Fruit fly (Drosophila melanogaster) whole organism, embryonic: Measurements from ENCODE around the gene Sar1.

ENCODE experiments used
- Atf3 ChIP-seq: fragments of 200-800 bp; sonication (Bioruptor generic); optimal IDR thresholded peaks from 3 replicates; lab custom pipeline; 2016; ENCODE audit warnings: missing biosample characterization, missing genetic modification characterization
- CG12104 ChIP-seq: fragments of 200-800 bp; sonication (Bioruptor generic); optimal IDR thresholded peaks from 3 replicates; lab custom pipeline; 2016; ENCODE audit warnings: missing biosample characterization, missing genetic modification characterization
- CG12299 ChIP-seq: fragments of 200-800 bp; sonication (Bioruptor generic); optimal IDR thresholded peaks from 2 replicates; lab custom pipeline; 2018; ENCODE audit warnings: missing biosample characterization, mild to moderate bottlenecking, missing genetic modification characterization
- CG16815 ChIP-seq: fragments of 200-800 bp; sonication (Bioruptor generic); optimal IDR thresholded peaks from 3 replicates; lab custom pipeline; 2017; ENCODE audit warnings: missing biosample characterization, mild to moderate bottlenecking, missing genetic modification characterization
- CG17361 ChIP-seq: fragments of 200-800 bp; sonication (Bioruptor generic); IDR thresholded peaks from 3 replicates; pipeline ENCODE4 v1.3.6; 2022; ENCODE audit warnings: missing biosample characterization, missing genetic modification characterization
- CG2875 ChIP-seq: fragments of 200-800 bp; sonication (Bioruptor generic); optimal IDR thresholded peaks from 2 replicates; lab custom pipeline; 2017; ENCODE audit warnings: missing biosample characterization, mild to moderate bottlenecking, missing genetic modification characterization, missing genetic modification reagents
- CG2889 ChIP-seq: fragments of 200-800 bp; sonication (Bioruptor generic); IDR thresholded peaks from 3 replicates; pipeline ENCODE4 v1.3.6; 2022; ENCODE audit warnings: missing biosample characterization, missing genetic modification characterization
- CG32772 ChIP-seq: fragments of 200-800 bp; sonication (Bioruptor generic); IDR thresholded peaks from 2 replicates; pipeline ENCODE4 v1.3.6; 2022; ENCODE audit warnings: missing biosample characterization, missing genetic modification characterization
- CG43689 ChIP-seq: fragments of 200-800 bp; sonication (Bioruptor generic); IDR thresholded peaks from 2 replicates; pipeline ENCODE4 v1.3.6; 2022; ENCODE audit warnings: missing biosample characterization, missing genetic modification characterization
- CG7271 ChIP-seq: fragments of 200-800 bp; sonication (Bioruptor generic); optimal IDR thresholded peaks from 2 replicates; lab custom pipeline; 2018; ENCODE audit warnings: missing biosample characterization, mild to moderate bottlenecking, missing genetic modification characterization, moderate library complexity
- CG7928 ChIP-seq: fragments of 200-800 bp; sonication (Bioruptor generic); optimal IDR thresholded peaks from 2 replicates; lab custom pipeline; 2017; ENCODE audit warnings: missing biosample characterization, mild to moderate bottlenecking, missing genetic modification characterization
- CG8281 ChIP-seq: fragments of 200-800 bp; sonication (Bioruptor generic); optimal IDR thresholded peaks from 2 replicates; lab custom pipeline; 2018; ENCODE audit warnings: missing biosample characterization, mild to moderate bottlenecking, missing genetic modification characterization, moderate library complexity
- CG9437 ChIP-seq: fragments of 200-800 bp; sonication (Bioruptor generic); optimal IDR thresholded peaks from 2 replicates; lab custom pipeline; 2018; ENCODE audit warnings: missing biosample characterization, mild to moderate bottlenecking, missing genetic modification characterization
- CG9876 ChIP-seq: fragments of 200-800 bp; sonication (Bioruptor generic); optimal IDR thresholded peaks from 2 replicates; lab custom pipeline; 2016; ENCODE audit warnings: missing biosample characterization, missing genetic modification characterization
- CG9932 ChIP-seq: fragments of 200-800 bp; sonication (Bioruptor generic); IDR thresholded peaks from 2 replicates; pipeline ENCODE4 v1.3.6; 2022; ENCODE audit warnings: missing biosample characterization, missing genetic modification characterization
- Ets65A ChIP-seq: fragments of 200-800 bp; sonication (Bioruptor generic); peaks from one replicate; lab custom pipeline; 2016; ENCODE audit warnings: missing biosample characterization, missing genetic modification characterization
- Gug ChIP-seq: fragments of 200-800 bp; sonication (Bioruptor generic); IDR thresholded peaks from 4 replicates; pipeline ENCODE4 v1.3.6; 2022; ENCODE audit warnings: missing biosample characterization, missing genetic modification characterization
- HHEX ChIP-seq: fragments of 200-800 bp; sonication (Bioruptor generic); optimal IDR thresholded peaks from 3 replicates; lab custom pipeline; 2017; ENCODE audit warnings: missing biosample characterization, mild to moderate bottlenecking, missing genetic modification characterization, missing genetic modification reagents
- HLHmδ ChIP-seq: fragments of 200-800 bp; sonication (Bioruptor generic); optimal IDR thresholded peaks from 2 replicates; lab custom pipeline; 2018; ENCODE audit warnings: missing biosample characterization, mild to moderate bottlenecking, missing genetic modification characterization, moderate library complexity
- Hey ChIP-seq: fragments of 200-800 bp; sonication (Bioruptor generic); optimal IDR thresholded peaks from 3 replicates; lab custom pipeline; 2018; ENCODE audit warnings: missing biosample characterization, mild to moderate bottlenecking, missing genetic modification characterization
- Lhr ChIP-seq: fragments of 200-800 bp; sonication (Bioruptor generic); optimal IDR thresholded peaks from 3 replicates; lab custom pipeline; 2017; ENCODE audit warnings: mild to moderate bottlenecking, missing biosample characterization, missing genetic modification reagents, missing genetic modification characterization
- Mad ChIP-seq: fragments of 200-800 bp; sonication (Bioruptor generic); optimal IDR thresholded peaks from 2 replicates; lab custom pipeline; 2016; ENCODE audit warnings: missing biosample characterization, missing genetic modification characterization
- NFAT ChIP-seq: fragments of 200-800 bp; sonication (Bioruptor generic); IDR thresholded peaks from 2 replicates; pipeline ENCODE4 v1.3.6; 2022; ENCODE audit warnings: missing biosample characterization, missing genetic modification characterization
- Nf-YA ChIP-seq: fragments of 200-800 bp; sonication (Bioruptor generic); IDR thresholded peaks from 2 replicates; pipeline ENCODE4 v1.3.6; 2022; ENCODE audit warnings: missing biosample characterization, missing genetic modification characterization
- Rfx ChIP-seq: fragments of 200-800 bp; sonication (Bioruptor generic); IDR thresholded peaks from 2 replicates; pipeline ENCODE4 v1.3.6; 2022; ENCODE audit warnings: missing biosample characterization, missing genetic modification characterization
- Sin3A ChIP-seq: fragments of >200 bp; optimal IDR thresholded peaks from 2 replicates; lab custom pipeline; 2018
- Six4 ChIP-seq: fragments of 200-800 bp; sonication (Bioruptor generic); optimal IDR thresholded peaks from 2 replicates; lab custom pipeline; 2016; ENCODE audit warnings: missing biosample characterization, missing genetic modification characterization
- Sox100B ChIP-seq: fragments of 200-800 bp; sonication (Bioruptor generic); optimal IDR thresholded peaks from 3 replicates; lab custom pipeline; 2018; ENCODE audit warnings: missing biosample characterization, mild to moderate bottlenecking, missing genetic modification characterization
- Sry-δ ChIP-seq: fragments of 200-800 bp; sonication (Bioruptor generic); optimal IDR thresholded peaks from 2 replicates; lab custom pipeline; 2016; ENCODE audit warnings: missing biosample characterization, missing genetic modification characterization
- Usf ChIP-seq: fragments of 200-800 bp; sonication (Bioruptor generic); optimal IDR thresholded peaks from 2 replicates; lab custom pipeline; 2017; ENCODE audit warnings: missing genotype, missing biosample characterization, missing genetic modification characterization
- Vsx1 ChIP-seq: fragments of 200-800 bp; sonication (Bioruptor generic); optimal IDR thresholded peaks from 2 replicates; lab custom pipeline; 2017; ENCODE audit warnings: missing biosample characterization, mild to moderate bottlenecking, missing genetic modification characterization, missing genetic modification reagents
- aop ChIP-seq: fragments of 200-800 bp; sonication (Bioruptor generic); IDR thresholded peaks from 2 replicates; pipeline ENCODE4 v1.3.6; 2022; ENCODE audit warnings: missing biosample characterization, missing genetic modification characterization
- croc ChIP-seq: fragments of 200-800 bp; sonication (Bioruptor generic); conservative IDR thresholded peaks from 3 replicates; pipeline ENCODE4 v1.3.6; 2022; ENCODE audit warnings: missing biosample characterization, missing genetic modification characterization
- cwo ChIP-seq: fragments of 200-800 bp; sonication (Bioruptor generic); optimal IDR thresholded peaks from 3 replicates; lab custom pipeline; 2017; ENCODE audit warnings: missing biosample characterization, missing genetic modification characterization, mild to moderate bottlenecking, moderate library complexity, missing genetic modification reagents
- da ChIP-seq: fragments of 200-800 bp; sonication (Bioruptor generic); optimal IDR thresholded peaks from 2 replicates; lab custom pipeline; 2016; ENCODE audit warnings: missing biosample characterization, missing genetic modification characterization
- dm ChIP-seq: fragments of 200-800 bp; sonication (Bioruptor generic); optimal IDR thresholded peaks from 3 replicates; lab custom pipeline; 2016; ENCODE audit warnings: missing biosample characterization, missing genetic modification characterization
- ems ChIP-seq: fragments of 200-800 bp; sonication (Bioruptor generic); optimal IDR thresholded peaks from 3 replicates; lab custom pipeline; 2016; ENCODE audit warnings: missing biosample characterization, missing genetic modification characterization
- fd64A ChIP-seq: fragments of 200-800 bp; sonication (Bioruptor generic); optimal IDR thresholded peaks from 3 replicates; lab custom pipeline; 2018; ENCODE audit warnings: missing biosample characterization, mild to moderate bottlenecking, missing genetic modification characterization
- gcm2 ChIP-seq: fragments of 200-800 bp; sonication (Bioruptor generic); optimal IDR thresholded peaks from 2 replicates; lab custom pipeline; 2016; ENCODE audit warnings: missing biosample characterization, missing genetic modification characterization
- insv ChIP-seq, 2 experiments: fragments of 200-800 bp; sonication (Bioruptor generic); optimal IDR thresholded peaks; 3 replicates each; lab custom pipeline; 2016 to 2018; ENCODE audit warnings: missing biosample characterization in 2 of 2, missing genetic modification characterization in 2 of 2
- jing ChIP-seq: fragments of 200-800 bp; sonication (Bioruptor generic); optimal IDR thresholded peaks from 2 replicates; lab custom pipeline; 2018; ENCODE audit warnings: missing biosample characterization, mild to moderate bottlenecking, missing genetic modification characterization
- kay ChIP-seq: fragments of 200-800 bp; sonication (Bioruptor generic); optimal IDR thresholded peaks from 2 replicates; lab custom pipeline; 2016; ENCODE audit warnings: missing biosample characterization, missing genetic modification characterization
- knrl ChIP-seq: fragments of 200-800 bp; sonication (Bioruptor generic); IDR thresholded peaks from 3 replicates; pipeline ENCODE4 v1.3.6; 2022; ENCODE audit warnings: missing biosample characterization, missing genetic modification characterization; ENCODE audit not compliant: partially characterized antibody
- lov ChIP-seq, 2 experiments: fragments of 200-800 bp in 1 of 2; fragments of >200 bp in 1 of 2; sonication (Bioruptor generic) in 1 of 2; IDR thresholded peaks in 1 of 2; optimal IDR thresholded peaks in 1 of 2; 2 replicates in 1 of 2; 3 replicates in 1 of 2; pipeline versions ENCODE4 v1.3.6 to Lab custom; 2017 to 2022; ENCODE audit warnings: missing biosample characterization in 1 of 2, missing genetic modification characterization in 1 of 2
- maf-S ChIP-seq: fragments of 200-800 bp; sonication (Bioruptor generic); optimal IDR thresholded peaks from 2 replicates; lab custom pipeline; 2016; ENCODE audit warnings: missing biosample characterization, missing genetic modification characterization
- mam ChIP-seq: fragments of 200-800 bp; sonication (Bioruptor generic); optimal IDR thresholded peaks from 3 replicates; lab custom pipeline; 2016; ENCODE audit warnings: missing biosample characterization, missing genetic modification characterization
- phol ChIP-seq: fragments of 200-800 bp; sonication (Bioruptor generic); optimal IDR thresholded peaks from 3 replicates; lab custom pipeline; 2018; ENCODE audit warnings: missing biosample characterization, mild to moderate bottlenecking, missing genetic modification characterization, moderate library complexity
- repo ChIP-seq: fragments of 200-800 bp; sonication (Bioruptor generic); optimal IDR thresholded peaks from 2 replicates; lab custom pipeline; 2016; ENCODE audit warnings: missing biosample characterization, missing genetic modification characterization
- sc ChIP-seq, 3 experiments: fragments of >200 bp in 2 of 3; fragments of 200-800 bp in 1 of 3; sonication (Bioruptor generic) in 1 of 3; optimal IDR thresholded peaks; 2 replicates in 2 of 3; 3 replicates in 1 of 3; lab custom pipeline; 2017; ENCODE audit warnings: mild to moderate bottlenecking in 1 of 3, missing biosample characterization in 1 of 3, missing genetic modification characterization in 1 of 3, missing genetic modification reagents in 1 of 3
- sima ChIP-seq: fragments of 200-800 bp; sonication (Bioruptor generic); optimal IDR thresholded peaks from 2 replicates; lab custom pipeline; 2016; ENCODE audit warnings: missing biosample characterization, missing genetic modification characterization
- z ChIP-seq: fragments of 200-800 bp; sonication (Bioruptor generic); IDR thresholded peaks from 3 replicates; pipeline ENCODE4 v1.3.6; 2022; ENCODE audit warnings: missing biosample characterization, missing genetic modification characterization

The Sar1 gene

DNA sequence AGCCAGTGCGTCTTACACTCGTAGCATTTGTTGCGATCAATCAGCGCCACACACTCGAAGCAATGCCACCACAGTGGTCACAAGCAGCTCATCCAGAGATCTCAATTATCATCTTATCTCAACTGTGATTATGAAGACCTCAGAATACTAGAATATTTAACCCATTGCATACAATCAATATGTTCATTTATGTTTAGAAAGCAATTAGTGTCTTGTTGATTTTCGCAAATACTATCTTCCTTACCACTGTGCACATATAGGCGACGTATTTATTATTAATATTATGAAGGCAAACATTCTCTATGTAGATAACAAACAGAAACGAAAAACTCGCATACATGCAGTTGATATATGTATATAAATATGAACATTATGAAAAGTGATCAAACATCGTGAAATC is 2.3 kb downstream of the Sar1 start (continued):
- TF ChIP-seq CG9876 (GFP tag; lab: Kevin White, UChicago) (peak; percentile 6), repo (GFP tag; lab: Kevin White, UChicago) (no peak), gcm2 (GFP tag; lab: Kevin White, UChicago) (peak; percentile 32), HHEX (GFP tag; lab: Kevin White, UChicago) (peak; percentile 67), cwo (GFP tag; lab: Kevin White, UChicago) (peak; percentile 54), CG9932 (GFP tag; lab: Robert Waterston, UW) (no peak), sc (optimal IDR thresholded peaks at IDR 0.05; lab: Kevin White, UChicago) (no peak), sc (GFP tag; optimal IDR thresholded peaks at IDR 0.05; lab: Kevin White, UChicago) (peak; percentile 89), Hey (tag; lab: Kevin White, UChicago) (no peak), CG17361 (peak; percentile 83), jing (GFP tag; lab: Kevin White, UChicago) (peak; percentile 23), croc (GFP tag; lab: Robert Waterston, UW) (peak; percentile 48), HLHmδ (GFP tag; lab: Kevin White, UChicago) (no peak), z (no peak), lov (optimal IDR thresholded peaks at IDR 0.05; lab: Kevin White, UChicago) (no peak), lov (GFP tag; IDR thresholded peaks at IDR 0.05; lab: Robert Waterston, UW) (peak; percentile 74; the same call in 1 of the 3 replicates), Rfx (GFP tag; lab: Robert Waterston, UW) (peak; percentile 69), Gug (peak; percentile 33; the same call in 1 of the 4 replicates), CG2875 (GFP tag; lab: Kevin White, UChicago) (peak; percentile 82), CG9437 (GFP tag; lab: Kevin White, UChicago) (no peak), CG7271 (tag; lab: Kevin White, UChicago) (peak; percentile 82), CG32772 (no peak), CG43689 (GFP tag; lab: Robert Waterston, UW) (0 out of 2 replicates have a peak, but pooled peaks have one; percentile 27), phol (tag; lab: Kevin White, UChicago) (peak; percentile 67), kay (GFP tag; lab: Kevin White, UChicago) (no peak), Mad (peak; percentile 52), Ets65A (GFP tag; lab: Kevin White, UChicago) (no peak), Nf-YA (GFP tag; lab: Robert Waterston, UW) (peak; percentile 53; the same call in 1 of the 2 replicates), CG2889 (GFP tag; lab: Robert Waterston, UW) (peak; percentile 49; the same call in 1 of the 3 replicates), Six4 (GFP tag; lab: Kevin White, UChicago) (peak; percentile 59), da (GFP tag; lab: Kevin White, UChicago) (no peak), CG12104 (GFP tag; lab: Kevin White, UChicago) (peak; percentile 78), Sry-δ (GFP tag; lab: Kevin White, UChicago) (peak; percentile 32), CG8281 (tag; lab: Kevin White, UChicago) (peak; percentile 54), Sin3A (lab: Kevin White, UChicago) (no peak), aop (no peak), knrl (GFP tag; lab: Robert Waterston, UW) (no peak), insv (GFP tag; optimal IDR thresholded peaks at IDR 0.05; lab: Kevin White, UChicago) (no peak), Atf3 (GFP tag; lab: Kevin White, UChicago) (peak; percentile 33), CG12299 (no peak), mam (GFP tag; lab: Kevin White, UChicago) (no peak), maf-S (peak; percentile 12), CG7928 (GFP tag; lab: Kevin White, UChicago) (no peak), Vsx1 (peak; percentile 59), NFAT (0 out of 2 replicates have a peak, but pooled peaks have one; percentile 31), Lhr (GFP tag; lab: Kevin White, UChicago) (peak; percentile 73), ems (GFP tag; lab: Kevin White, UChicago) (peak; percentile 56), sima (GFP tag; lab: Kevin White, UChicago) (no peak), dm (GFP tag; lab: Kevin White, UChicago) (no peak), Usf (GFP tag; lab: Kevin White, UChicago) (no peak), CG16815 (GFP tag; lab: Kevin White, UChicago) (peak; percentile 38), fd64A (GFP tag; lab: Kevin White, UChicago) (peak; percentile 86), Sox100B (GFP tag; lab: Kevin White, UChicago) (peak; percentile 77)
